Worm (Caenorhabditis elegans) whole organism, L4/young adult: ENCODE measurements around the gene daf-37.

Source experiments
- W03F9.2 ChIP-seq: fragments of 150-350 bp; optimal IDR thresholded peaks from 2 replicates; lab custom pipeline; 2014; ENCODE audit warnings: missing biosample characterization, missing genetic modification characterization
- dao-5 ChIP-seq: sonication (generic microtip); optimal IDR thresholded peaks from 2 replicates; lab custom pipeline; 2016; ENCODE audit warnings: missing genotype, missing genetic modification characterization, moderate library complexity, missing compliant biosample characterization
- him-1 ChIP-seq: sonication (generic microtip); optimal IDR thresholded peaks from 2 replicates; lab custom pipeline; 2016; ENCODE audit warnings: missing genotype, missing genetic modification reagents, missing genetic modification characterization, missing compliant biosample characterization

daf-37 gene

DNA sequence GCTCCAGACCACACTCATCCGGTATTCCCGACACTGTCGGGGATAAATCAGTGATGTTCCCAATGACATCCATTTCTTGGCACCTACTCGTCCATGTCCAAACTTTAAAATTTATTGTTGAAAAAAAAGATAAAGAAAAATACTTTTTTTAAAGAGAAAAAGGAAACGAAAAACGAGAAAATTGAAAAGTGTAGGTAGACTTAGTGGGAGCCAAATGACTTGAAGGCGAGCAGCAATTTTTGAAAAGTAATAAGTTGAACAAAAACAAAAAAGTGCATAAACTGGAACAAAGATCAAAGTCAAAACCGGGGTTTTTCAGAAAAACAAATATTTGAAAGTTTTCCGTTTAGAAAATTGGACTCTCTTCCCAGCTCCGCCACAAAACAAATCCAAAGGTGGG is at the start of gene daf-37:
Gene daf-37, minus strand, starts transcription at position 101 of the 400 bp plus-strand sequence.
- TF ChIP-seq W03F9.2 (tag; lab: Kevin White, UChicago) = no peak
- TF ChIP-seq dao-5 (tag; lab: Kevin White, UChicago) = no peak
- TF ChIP-seq him-1 = no peak

DNA sequence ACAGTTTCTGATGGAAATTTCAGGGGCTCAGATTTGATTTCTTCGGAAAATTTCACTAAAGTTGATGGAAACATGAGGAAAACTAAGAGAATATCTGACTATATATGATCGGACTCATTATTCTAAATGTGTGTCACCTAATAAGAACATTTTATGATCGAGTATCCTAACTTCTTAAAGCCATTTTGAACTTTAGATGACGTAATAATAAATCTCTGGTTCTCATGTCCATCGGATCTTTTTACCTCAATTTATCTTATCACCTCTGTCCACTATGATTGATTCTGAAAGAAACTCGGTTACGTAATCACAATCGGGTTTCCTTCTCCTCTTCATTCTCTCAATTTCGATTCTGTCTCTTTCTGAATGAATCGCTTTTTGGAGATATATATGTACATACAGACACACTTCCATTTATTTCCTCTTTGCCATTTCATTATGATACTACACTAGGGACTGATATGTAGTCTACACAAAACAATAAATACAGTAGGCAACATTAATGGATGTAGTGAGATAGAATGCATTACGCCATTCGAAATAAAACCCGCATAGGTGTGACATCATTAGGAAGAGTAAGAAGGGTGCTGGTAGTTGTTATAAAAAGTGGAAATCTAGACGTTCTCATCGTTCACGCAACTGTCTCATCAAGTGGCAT is 49.3 kb upstream of the daf-37 start:
- TF ChIP-seq dao-5 (tag; lab: Kevin White, UChicago) = no peak
- TF ChIP-seq W03F9.2 (tag; lab: Kevin White, UChicago) = no peak
- no peak for TF ChIP-seq him-1

DNA sequence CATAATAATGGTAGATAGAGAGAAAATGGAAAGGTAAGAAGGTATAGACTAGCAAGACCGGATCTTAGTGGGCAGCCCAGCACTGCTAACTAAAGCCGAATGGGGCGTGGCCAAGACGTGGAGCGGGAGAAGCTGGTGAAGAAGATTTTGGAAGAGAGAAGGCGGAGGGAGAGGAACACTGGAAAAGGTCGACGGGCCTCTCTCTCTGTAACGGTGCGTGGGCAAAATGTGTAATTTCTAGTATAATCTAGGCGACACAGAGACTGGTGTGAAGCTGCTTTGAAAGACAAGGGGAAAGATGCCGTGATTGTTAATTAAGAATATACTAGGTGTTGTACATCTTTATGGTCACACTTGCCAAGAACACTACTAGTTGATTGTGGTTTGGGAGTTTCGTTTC is 48.0 kb upstream of the daf-37 start, which contains the start of gene F13H8.5:
Gene F13H8.5, minus strand, starts transcription at position 101 of the 400 bp plus-strand sequence.
- no peak for TF ChIP-seq dao-5 (tag; lab: Kevin White, UChicago)
- no peak for TF ChIP-seq W03F9.2 (tag; lab: Kevin White, UChicago)
- TF ChIP-seq him-1 = no peak

DNA sequence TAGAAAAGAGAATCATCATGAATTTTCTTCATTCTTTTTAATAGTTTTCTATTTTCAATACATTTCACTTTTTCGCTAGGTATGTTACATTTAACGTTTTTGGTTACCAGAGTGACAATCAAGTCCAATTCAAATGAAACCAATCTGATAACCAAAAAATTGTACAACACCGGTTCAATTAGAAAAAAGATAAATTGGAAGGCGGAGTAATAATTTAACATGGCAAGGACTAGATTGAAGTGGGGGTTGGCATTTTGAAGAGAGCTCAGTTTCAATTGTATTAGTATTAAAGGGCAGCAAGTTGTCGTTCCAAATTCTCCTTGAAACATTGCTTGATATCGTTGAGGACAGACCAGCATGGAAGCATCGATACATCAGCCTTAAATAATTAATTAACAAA is 44.7 kb upstream of the daf-37 start:
- no peak for TF ChIP-seq him-1
- no peak for TF ChIP-seq dao-5 (tag; lab: Kevin White, UChicago)
- TF ChIP-seq W03F9.2 (tag; lab: Kevin White, UChicago) = no peak

DNA sequence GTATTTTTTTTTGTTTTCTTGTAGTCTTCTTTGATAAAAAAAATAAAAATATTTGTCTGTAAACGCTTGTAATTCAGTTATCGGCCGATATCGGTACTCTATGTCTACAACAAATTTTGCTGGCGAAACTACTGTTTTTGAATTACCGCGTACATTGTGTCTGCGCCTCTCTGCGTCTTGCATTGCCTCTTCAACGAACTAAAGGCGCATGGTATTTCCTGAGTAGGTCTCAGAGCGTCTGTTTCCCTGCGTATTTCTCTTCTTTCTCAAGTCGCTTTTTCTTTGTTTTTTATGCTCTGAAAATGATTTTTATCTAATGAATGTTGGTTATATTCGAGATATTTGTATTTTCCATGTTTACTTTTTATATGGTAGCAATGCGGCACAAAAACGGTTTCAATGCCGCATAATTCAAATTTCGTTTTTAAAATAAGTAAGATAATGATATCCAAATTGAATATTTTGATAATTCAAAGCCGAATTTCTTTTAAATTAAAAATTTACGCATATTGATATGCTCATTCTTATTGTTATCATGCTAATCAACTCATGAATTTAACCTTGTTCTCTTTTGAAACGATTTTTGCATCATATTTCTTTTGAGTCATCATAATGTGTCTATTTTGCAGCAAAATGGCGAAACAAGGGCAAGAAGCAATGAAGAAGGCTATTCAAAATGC is 42.9 kb upstream of the daf-37 start, which contains the start of gene phb-2:
Gene phb-2, plus strand, starts transcription at position 630 of the 680 bp plus-strand sequence.
- peak; percentile 75 for TF ChIP-seq W03F9.2 (tag; lab: Kevin White, UChicago)
- TF ChIP-seq him-1 = no peak

DNA sequence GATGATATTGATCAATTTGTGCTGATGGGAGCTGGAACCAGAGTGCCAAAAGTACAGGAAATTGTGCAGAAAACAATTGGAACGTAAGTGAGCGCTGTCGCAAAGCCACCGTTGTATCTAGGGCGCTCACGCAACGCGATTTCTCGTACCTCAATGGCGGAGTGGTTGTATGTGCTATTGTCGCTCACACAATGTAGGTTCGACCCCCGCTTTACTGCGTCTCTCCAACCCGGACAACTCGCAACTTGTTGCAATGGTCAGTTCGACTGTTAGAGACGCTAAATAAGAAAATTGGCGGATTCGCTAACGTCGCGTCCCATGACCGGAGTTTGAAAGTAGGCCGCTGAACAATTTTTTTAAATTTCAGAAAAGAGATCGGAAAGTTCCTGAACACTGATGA is 40.5 kb upstream of the daf-37 start:
- TF ChIP-seq dao-5 (tag; lab: Kevin White, UChicago) (peak; percentile 23), him-1 (no peak), W03F9.2 (tag; lab: Kevin White, UChicago) (no peak)

DNA sequence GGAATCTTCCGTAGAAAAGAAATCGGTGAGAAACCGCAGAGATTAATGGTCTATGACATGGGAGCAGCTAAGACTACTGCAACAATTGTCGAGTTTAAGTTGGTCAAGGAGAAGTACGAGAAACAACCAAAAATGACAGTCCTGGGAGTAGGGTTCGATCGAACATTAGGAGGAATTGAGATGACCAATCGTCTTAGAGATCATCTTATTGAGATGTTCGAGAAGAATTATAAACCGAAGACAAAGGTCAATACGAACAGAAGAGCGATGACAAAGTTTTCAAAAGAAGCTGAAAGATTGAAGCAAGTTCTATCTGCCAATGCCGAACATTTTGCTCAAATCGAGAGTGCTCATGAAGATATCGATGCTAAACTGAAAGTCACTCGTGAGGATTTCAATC is 40.0 kb upstream of the daf-37 start:
- TF ChIP-seq dao-5 (tag; lab: Kevin White, UChicago) = no peak
- no peak for TF ChIP-seq W03F9.2 (tag; lab: Kevin White, UChicago)
- TF ChIP-seq him-1 = no peak

DNA sequence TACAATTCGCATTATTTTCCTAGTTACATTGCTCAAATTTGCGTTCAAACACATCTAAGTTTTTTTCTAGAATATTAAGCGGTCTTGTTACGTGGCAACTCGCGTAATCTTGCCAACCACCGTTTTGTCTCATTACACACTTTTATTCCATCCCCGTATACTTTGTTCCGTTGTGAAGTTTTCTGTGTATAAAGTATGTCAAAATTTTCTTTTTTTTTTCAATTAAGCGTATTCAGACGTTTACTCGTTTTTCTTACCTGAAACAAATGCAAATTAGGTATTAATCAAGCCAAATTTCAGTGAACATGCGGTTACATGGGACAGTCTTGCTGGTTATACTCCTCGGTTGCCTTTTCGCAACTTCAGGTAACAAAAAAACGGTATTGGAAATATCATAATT is 39.0 kb upstream of the daf-37 start, which contains the start of gene T24H7.2:
Gene T24H7.2, plus strand, starts transcription at position 301 of the 400 bp plus-strand sequence.
- TF ChIP-seq dao-5 (tag; lab: Kevin White, UChicago) = no peak
- no peak for TF ChIP-seq him-1
- TF ChIP-seq W03F9.2 (tag; lab: Kevin White, UChicago) = no peak

DNA sequence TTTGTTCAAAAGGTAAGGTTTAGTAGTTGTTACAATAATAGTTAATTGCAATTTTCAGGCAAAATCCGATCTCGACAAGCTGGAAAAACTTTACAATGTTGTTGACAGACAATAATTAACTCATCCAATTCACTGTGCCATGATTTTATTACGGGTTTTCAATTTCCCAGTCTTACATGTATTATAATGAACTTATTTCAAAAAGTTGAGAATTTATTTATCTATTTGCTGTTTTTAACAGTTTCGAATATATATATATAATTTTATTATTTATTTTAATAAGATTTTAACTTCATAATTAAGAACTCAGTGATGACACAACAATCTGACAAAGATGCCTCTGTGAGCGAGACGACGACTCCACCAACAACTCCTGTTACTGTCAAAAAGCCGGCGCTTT is 38.0 kb upstream of the daf-37 start, which contains the start of gene lelo-1:
Gene lelo-1, plus strand, starts transcription at position 301 of the 400 bp plus-strand sequence.
- TF ChIP-seq dao-5 (tag; lab: Kevin White, UChicago) (no peak), him-1 (no peak), W03F9.2 (tag; lab: Kevin White, UChicago) (no peak)

DNA sequence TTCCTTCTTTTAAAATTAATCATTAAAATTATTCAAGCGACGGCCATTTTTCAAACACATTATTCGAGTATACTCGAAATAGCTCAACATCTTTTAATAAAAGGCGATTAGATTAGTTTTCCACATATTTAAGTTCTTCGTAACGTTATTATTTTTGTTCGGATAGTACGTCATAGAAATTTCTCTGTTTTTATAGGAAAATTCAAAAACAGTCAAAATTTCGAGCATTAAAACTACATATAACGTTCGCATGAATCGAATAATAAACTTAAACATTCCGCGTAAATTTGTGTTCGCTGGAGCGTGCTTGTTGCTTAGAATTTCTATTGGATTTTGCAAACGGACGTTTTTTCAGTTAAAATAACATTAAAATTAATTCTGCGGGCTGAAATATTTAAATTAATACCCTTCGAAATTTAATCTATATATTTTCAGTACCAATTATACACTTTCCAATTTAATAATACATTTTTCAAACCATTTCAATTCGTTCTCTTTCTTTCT is 37.2 kb upstream of the daf-37 start, which contains the start of gene blos-4:
Gene blos-4, plus strand, starts transcription at position 51 of the 504 bp plus-strand sequence.
- TF ChIP-seq dao-5 (tag; lab: Kevin White, UChicago) (no peak), W03F9.2 (tag; lab: Kevin White, UChicago) (no peak), him-1 (no peak)

DNA sequence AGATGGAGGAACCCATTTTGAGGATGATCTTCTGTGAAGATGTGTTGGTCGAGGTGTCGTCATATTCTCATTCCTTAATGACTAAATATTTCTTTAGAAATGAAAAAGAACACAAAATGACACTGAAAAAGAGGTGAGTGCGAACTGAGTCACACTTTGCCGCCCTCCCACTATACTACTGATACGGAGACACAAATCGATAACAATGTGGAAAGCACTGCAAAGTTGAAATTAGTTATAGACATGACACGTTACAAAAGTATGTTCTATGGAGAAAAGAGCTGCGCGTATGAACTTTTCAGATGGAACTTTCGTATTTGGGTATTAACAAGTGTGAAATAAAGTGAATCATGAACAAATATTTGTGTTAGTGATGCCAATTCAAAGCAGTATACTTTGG is 36.2 kb upstream of the daf-37 start, which contains the start of gene tat-4:
Gene tat-4, minus strand, starts transcription at position 117 of the 400 bp plus-strand sequence.
- TF ChIP-seq him-1 (no peak), dao-5 (tag; lab: Kevin White, UChicago) (no peak), W03F9.2 (tag; lab: Kevin White, UChicago) (no peak)

DNA sequence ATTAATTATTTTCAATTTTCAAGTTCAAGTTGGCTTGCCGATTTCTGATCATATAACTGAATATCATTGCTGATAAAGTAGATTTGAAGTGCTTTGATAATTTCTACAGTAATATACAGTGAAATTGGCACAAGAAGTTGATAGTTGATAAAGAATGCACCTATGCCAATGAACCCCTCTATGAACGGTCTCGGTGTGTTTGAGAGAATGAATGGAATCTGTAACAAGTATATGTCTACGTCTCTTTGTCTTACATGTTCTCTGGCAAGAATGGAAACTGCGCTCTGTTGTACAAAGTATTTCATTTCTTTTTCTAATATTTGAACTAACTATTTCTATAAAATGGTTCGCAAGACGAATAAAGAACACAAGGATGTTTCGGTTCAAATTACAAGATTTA is 33.7 kb upstream of the daf-37 start, which contains the start of gene T24H7.8:
Gene T24H7.8, plus strand, starts transcription at position 301 of the 400 bp plus-strand sequence.
- TF ChIP-seq him-1 (no peak), dao-5 (tag; lab: Kevin White, UChicago) (no peak), W03F9.2 (tag; lab: Kevin White, UChicago) (no peak)

DNA sequence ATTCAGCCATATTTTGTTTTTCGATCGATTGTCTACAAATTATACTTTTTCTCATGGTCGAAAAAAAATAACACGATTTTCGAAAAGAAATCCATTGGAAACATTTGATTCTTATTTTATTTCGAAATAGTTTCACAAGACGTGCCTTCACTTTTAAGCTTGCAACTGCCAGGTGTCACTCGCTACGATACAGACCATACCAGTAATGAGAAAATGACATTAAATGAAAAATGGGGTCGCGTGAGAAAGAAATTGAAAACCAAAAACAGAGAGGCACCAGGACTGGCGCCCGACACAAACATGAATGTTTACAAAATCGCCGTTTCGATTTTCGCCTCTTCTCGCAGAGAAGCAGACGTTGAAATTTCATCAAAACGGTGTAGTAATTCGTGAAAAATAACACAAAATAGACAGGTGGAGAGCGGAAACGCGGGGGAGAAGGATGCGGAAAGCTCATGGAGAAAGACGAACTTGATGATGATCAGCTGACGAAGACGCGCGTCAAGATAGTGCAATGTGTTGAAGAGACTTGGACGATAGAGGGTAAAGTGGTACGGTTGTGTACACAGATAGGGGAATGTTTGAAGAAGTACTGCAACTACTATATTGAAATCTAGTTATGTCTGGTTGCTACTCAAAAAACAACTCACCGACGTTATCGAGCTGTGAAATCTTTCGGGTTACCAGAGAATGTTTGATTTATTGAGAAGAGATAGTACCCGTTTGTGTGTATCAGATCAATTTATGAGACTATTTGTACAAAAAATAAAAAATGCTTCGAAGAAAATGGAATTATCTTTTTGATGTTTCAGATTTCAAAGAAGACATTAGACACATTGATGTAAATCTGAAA is 28.3 kb upstream of the daf-37 start:
- no peak for TF ChIP-seq dao-5 (tag; lab: Kevin White, UChicago)
- no peak for TF ChIP-seq him-1
- TF ChIP-seq W03F9.2 (tag; lab: Kevin White, UChicago) = no peak
